Fruit fly (Drosophila melanogaster): ENCODE results near the gene Smn.
A peak's percentile ranks its signal among the peaks of the same experiment; 100 is the strongest.

The Smn gene

dm6 chr3L:16602736-16603144 is 21.4 kb upstream of the Smn start, which contains the start of gene Arts (continued):
- TF ChIP-seq CG3995 (GFP tag; optimal IDR thresholded peaks at IDR 0.05) = peak; percentile 91
- no peak for TF ChIP-seq Sry-β (GFP tag; optimal IDR thresholded peaks at IDR 0.05)
- no peak for TF ChIP-seq usp (GFP tag; optimal IDR thresholded peaks at IDR 0.05)
- peak in 1 of 3 experiments; percentile 45 for TF ChIP-seq lola (GFP tag; optimal IDR thresholded peaks at IDR 0.05)
- peak; percentile 57 for TF ChIP-seq CG12155 (GFP tag; optimal IDR thresholded peaks at IDR 0.05)
- peak; percentile 37 for TF ChIP-seq Fer1 (GFP tag; optimal IDR thresholded peaks at IDR 0.05)
- peak; percentile 32 for TF ChIP-seq pzg (GFP tag; optimal IDR thresholded peaks at IDR 0.05)
- TF ChIP-seq bab2 (GFP tag; optimal IDR thresholded peaks at IDR 0.05) = no peak
- TF ChIP-seq Lhr (GFP tag; optimal IDR thresholded peaks at IDR 0.05) = no peak
- TF ChIP-seq CG3726 (GFP tag; IDR thresholded peaks at IDR 0.05) = no peak
- no peak for TF ChIP-seq maf-S (GFP tag; optimal IDR thresholded peaks at IDR 0.05)
- no peak for TF ChIP-seq trh (GFP tag; optimal IDR thresholded peaks at IDR 0.05)
- no peak for TF ChIP-seq zen2 (GFP tag; IDR thresholded peaks at IDR 0.05; ENCODE audit: partially characterized antibody)
- TF ChIP-seq Bteb2 (GFP tag; optimal IDR thresholded peaks at IDR 0.05) = no peak
- TF ChIP-seq Atf-2 (GFP tag; optimal IDR thresholded peaks at IDR 0.05) = no peak
- no peak for TF ChIP-seq cato (GFP tag; optimal IDR thresholded peaks at IDR 0.05; ENCODE audit: borderline replicate concordance)
- no peak for TF ChIP-seq CG14667 (GFP tag; IDR thresholded peaks at IDR 0.05)
- peak; percentile 20 for TF ChIP-seq CG9437 (GFP tag; optimal IDR thresholded peaks at IDR 0.05)
- TF ChIP-seq CG13894 (tag; optimal IDR thresholded peaks at IDR 0.05) = peak; percentile 25
- TF ChIP-seq CG18599 (GFP tag; optimal IDR thresholded peaks at IDR 0.05) = peak; percentile 44
- no peak for TF ChIP-seq otp (GFP tag; IDR thresholded peaks at IDR 0.05)
- TF ChIP-seq gt (GFP tag; IDR thresholded peaks at IDR 0.05) = no peak
- TF ChIP-seq Doc3 (GFP tag; IDR thresholded peaks at IDR 0.05; ENCODE audit: partially characterized antibody) = no peak
- no peak for TF ChIP-seq CG1647 (GFP tag; optimal IDR thresholded peaks at IDR 0.05)
- no peak for TF ChIP-seq CG10321 (GFP tag; IDR thresholded peaks at IDR 0.05)
- no peak for TF ChIP-seq Sin3A (optimal IDR thresholded peaks at IDR 0.05)
- TF ChIP-seq CG6791 (GFP tag; IDR thresholded peaks at IDR 0.05; ENCODE audit: partially characterized antibody) = no peak
- TF ChIP-seq CG10565 (GFP tag; optimal IDR thresholded peaks at IDR 0.05) = no peak
- TF ChIP-seq CG2889 (GFP tag; IDR thresholded peaks at IDR 0.05) = no peak
- TF ChIP-seq gem (tag; optimal IDR thresholded peaks at IDR 0.05) = peak; percentile 45
- no peak for TF ChIP-seq HLH3B (GFP tag; IDR thresholded peaks at IDR 0.05)
- no peak for TF ChIP-seq CG2875 (GFP tag; optimal IDR thresholded peaks at IDR 0.05)
- no peak for TF ChIP-seq fru (optimal IDR thresholded peaks at IDR 0.05)
- TF ChIP-seq MESR4 (GFP tag; optimal IDR thresholded peaks at IDR 0.05) = no peak
- TF ChIP-seq crc (GFP tag; optimal IDR thresholded peaks at IDR 0.05) = no peak
- no peak for TF ChIP-seq Bdp1 (GFP tag; optimal IDR thresholded peaks at IDR 0.05)
- no peak for TF ChIP-seq gcm (GFP tag; optimal IDR thresholded peaks at IDR 0.05)
- TF ChIP-seq zfh1 (GFP tag; IDR thresholded peaks at IDR 0.05) = no peak
- TF ChIP-seq knrl (GFP tag; IDR thresholded peaks at IDR 0.05; ENCODE audit: partially characterized antibody) = no peak
- no peak for TF ChIP-seq CG6854 (GFP tag; optimal IDR thresholded peaks at IDR 0.05)
- no peak for TF ChIP-seq vnd (GFP tag; IDR thresholded peaks at IDR 0.05; ENCODE audit: partially characterized antibody)
- TF ChIP-seq Rx (GFP tag; IDR thresholded peaks at IDR 0.05) = no peak
- no peak for TF ChIP-seq Lpt (GFP tag; optimal IDR thresholded peaks at IDR 0.05)
- TF ChIP-seq Sry-δ (GFP tag; optimal IDR thresholded peaks at IDR 0.05) = peak; percentile 11
- no peak for TF ChIP-seq hth (optimal IDR thresholded peaks at IDR 0.05)
- TF ChIP-seq zen (tag; optimal IDR thresholded peaks at IDR 0.05) = no peak
- no peak for TF ChIP-seq CG30431 (GFP tag; optimal IDR thresholded peaks at IDR 0.05)
- no peak for TF ChIP-seq ato (GFP tag; IDR thresholded peaks at IDR 0.05; ENCODE audit: partially characterized antibody)
- peak; percentile 17 for TF ChIP-seq YL-1 (GFP tag; optimal IDR thresholded peaks at IDR 0.05)
- no peak for TF ChIP-seq Dad (GFP tag; optimal IDR thresholded peaks at IDR 0.05)
- no peak for TF ChIP-seq tgo (GFP tag; IDR thresholded peaks at IDR 0.05)
- TF ChIP-seq CG4328 (GFP tag; optimal IDR thresholded peaks at IDR 0.05) = peak; percentile 26

Measured in whole organism, embryonic.